Worm (Caenorhabditis elegans) whole organism, L2 larva: ENCODE results near the gene W04B5.6.

ENCODE experiments used
- C34F6.9 ChIP-seq: fragments of 150-350 bp; optimal IDR thresholded peaks from 2 replicates; lab custom pipeline; 2014; ENCODE audit warnings: missing biosample characterization, missing genetic modification characterization
- F13H6.1 ChIP-seq: sonication (generic microtip); optimal IDR thresholded peaks from 2 replicates; lab custom pipeline; 2016; ENCODE audit warnings: missing genetic modification characterization, missing compliant biosample characterization
- R02D3.7 ChIP-seq: fragments of 150-350 bp; optimal IDR thresholded peaks from 2 replicates; lab custom pipeline; 2014; ENCODE audit warnings: missing biosample characterization, missing genetic modification characterization
- ZK546.5 ChIP-seq: sonication (generic microtip); optimal IDR thresholded peaks from 2 replicates; lab custom pipeline; 2017; ENCODE audit warnings: missing biosample characterization, missing genetic modification characterization
- alr-1 ChIP-seq: fragments of 150-350 bp; optimal IDR thresholded peaks from 2 replicates; lab custom pipeline; 2014; ENCODE audit warnings: missing biosample characterization, missing genetic modification characterization
- aly-2 ChIP-seq: fragments of 150-350 bp; optimal IDR thresholded peaks from 2 replicates; lab custom pipeline; 2014; ENCODE audit warnings: missing biosample characterization, missing genetic modification characterization
- ama-1 ChIP-seq: fragments of 150-350 bp; optimal IDR thresholded peaks from 2 replicates; lab custom pipeline; 2018; ENCODE audit warnings: inconsistent platforms
- blmp-1 ChIP-seq: sonication (generic microtip); optimal IDR thresholded peaks from 2 replicates; lab custom pipeline; 2017; ENCODE audit warnings: missing genetic modification characterization, mild to moderate bottlenecking, missing compliant biosample characterization, antibody characterized with exemption, moderate library complexity; ENCODE audit not compliant: insufficient read depth
- ceh-16 ChIP-seq: fragments of 150-350 bp; optimal IDR thresholded peaks from 2 replicates; lab custom pipeline; 2014; ENCODE audit warnings: missing biosample characterization, missing genetic modification characterization
- crh-2 ChIP-seq: sonication (generic microtip); optimal IDR thresholded peaks from 2 replicates; lab custom pipeline; 2017; ENCODE audit warnings: missing biosample characterization, missing genetic modification characterization
- dmd-4 ChIP-seq: sonication (generic microtip); optimal IDR thresholded peaks from 2 replicates; lab custom pipeline; 2017; ENCODE audit warnings: missing biosample characterization, missing genetic modification characterization
- elt-1 ChIP-seq: fragments of 150-350 bp; optimal IDR thresholded peaks from 2 replicates; lab custom pipeline; 2014; ENCODE audit warnings: missing biosample characterization, missing genetic modification characterization
- elt-3 ChIP-seq: sonication (generic microtip); optimal IDR thresholded peaks from 2 replicates; lab custom pipeline; 2017; ENCODE audit warnings: missing biosample characterization, missing genetic modification characterization
- fos-1 ChIP-seq: fragments of 150-350 bp; optimal IDR thresholded peaks from 2 replicates; lab custom pipeline; 2014; ENCODE audit warnings: missing biosample characterization, missing genetic modification characterization
- gmeb-1 ChIP-seq: fragments of 150-350 bp; optimal IDR thresholded peaks from 2 replicates; lab custom pipeline; 2014; ENCODE audit warnings: missing biosample characterization, missing genetic modification characterization
- lin-13 ChIP-seq: fragments of 150-350 bp; optimal IDR thresholded peaks from 2 replicates; lab custom pipeline; 2014; ENCODE audit warnings: missing biosample characterization, missing genetic modification reagents, missing genetic modification characterization
- lin-39 ChIP-seq: fragments of 150-350 bp; optimal IDR thresholded peaks from 2 replicates; lab custom pipeline; 2014; ENCODE audit warnings: missing biosample characterization, missing genetic modification reagents, missing genetic modification characterization
- lsy-2 ChIP-seq, 2 experiments: fragments of 150-350 bp in 1 of 2; sonication (generic microtip) in 1 of 2; optimal IDR thresholded peaks; 2 replicates each; lab custom pipeline; 2014 to 2017; ENCODE audit warnings: missing biosample characterization in 2 of 2, missing genetic modification characterization in 2 of 2
- mab-5 ChIP-seq: fragments of 150-350 bp; optimal IDR thresholded peaks from 2 replicates; lab custom pipeline; 2014; ENCODE audit warnings: missing biosample characterization, missing genetic modification characterization
- mbf-1 ChIP-seq: sonication (generic microtip); optimal IDR thresholded peaks from 2 replicates; lab custom pipeline; 2017; ENCODE audit warnings: missing biosample characterization, missing genetic modification characterization
- mdl-1 ChIP-seq, 2 experiments: fragments of 150-350 bp in 1 of 2; sonication (generic microtip) in 1 of 2; optimal IDR thresholded peaks; 2 replicates each; lab custom pipeline; 2017; ENCODE audit warnings: missing biosample characterization in 2 of 2, missing genetic modification characterization in 2 of 2
- nhr-10 ChIP-seq: sonication (generic microtip); optimal IDR thresholded peaks from 2 replicates; lab custom pipeline; 2017; ENCODE audit warnings: missing biosample characterization, missing genetic modification characterization
- nhr-129 ChIP-seq: fragments of 150-350 bp; optimal IDR thresholded peaks from 2 replicates; lab custom pipeline; 2014; ENCODE audit warnings: missing biosample characterization, missing genetic modification characterization
- nhr-21 ChIP-seq: fragments of 150-350 bp; optimal IDR thresholded peaks from 2 replicates; lab custom pipeline; 2014; ENCODE audit warnings: missing biosample characterization, missing genetic modification characterization
- nhr-23 ChIP-seq: fragments of 150-350 bp; optimal IDR thresholded peaks from 2 replicates; lab custom pipeline; 2014; ENCODE audit warnings: missing biosample characterization, missing genetic modification reagents, missing genetic modification characterization
- nhr-237 ChIP-seq: fragments of 150-350 bp; optimal IDR thresholded peaks from 2 replicates; lab custom pipeline; 2014; ENCODE audit warnings: missing biosample characterization, missing genetic modification characterization
- nhr-25 ChIP-seq: fragments of 150-350 bp; sonication (generic microtip); optimal IDR thresholded peaks from 3 replicates; lab custom pipeline; 2014; ENCODE audit warnings: missing biosample characterization, missing genetic modification characterization
- nhr-6 ChIP-seq: fragments of 150-350 bp; optimal IDR thresholded peaks from 2 replicates; lab custom pipeline; 2014; ENCODE audit warnings: missing biosample characterization, missing genetic modification characterization
- nhr-77 ChIP-seq: fragments of 150-350 bp; optimal IDR thresholded peaks from 2 replicates; lab custom pipeline; 2014; ENCODE audit warnings: missing biosample characterization, missing genetic modification characterization
- peb-1 ChIP-seq: fragments of 150-350 bp; optimal IDR thresholded peaks from 2 replicates; lab custom pipeline; 2014; ENCODE audit warnings: missing biosample characterization, missing genetic modification characterization
- sem-4 ChIP-seq: fragments of 150-350 bp; optimal IDR thresholded peaks from 2 replicates; lab custom pipeline; 2014; ENCODE audit warnings: missing biosample characterization, missing genetic modification reagents, missing genetic modification characterization
- skn-1 ChIP-seq: sonication (generic microtip); optimal IDR thresholded peaks from 2 replicates; lab custom pipeline; 2017; ENCODE audit warnings: missing biosample characterization, missing genetic modification characterization
- sma-3 ChIP-seq: sonication (generic microtip); optimal IDR thresholded peaks from 2 replicates; lab custom pipeline; 2016; ENCODE audit warnings: missing genetic modification reagents, missing genetic modification characterization, missing compliant biosample characterization
- sma-9 ChIP-seq, 2 experiments: fragments of 150-350 bp in 1 of 2; sonication (generic microtip) in 1 of 2; optimal IDR thresholded peaks; 2 replicates each; lab custom pipeline; 2014 to 2016; ENCODE audit warnings: missing genetic modification characterization in 2 of 2, mild to moderate bottlenecking in 1 of 2, missing biosample characterization in 1 of 2, missing compliant biosample characterization in 1 of 2, missing genetic modification reagents in 1 of 2, moderate library complexity in 1 of 2
- snpc-4 ChIP-seq: fragments of 150-350 bp; optimal IDR thresholded peaks from 2 replicates; lab custom pipeline; 2014; ENCODE audit warnings: missing biosample characterization, missing genetic modification characterization
- unc-39 ChIP-seq: fragments of 150-350 bp; optimal IDR thresholded peaks from 2 replicates; lab custom pipeline; 2014; ENCODE audit warnings: missing biosample characterization, missing genetic modification characterization
- unc-55 ChIP-seq: fragments of 150-350 bp; sonication (generic microtip); optimal IDR thresholded peaks from 3 replicates; lab custom pipeline; 2014; ENCODE audit warnings: missing biosample characterization, missing genetic modification reagents, missing genetic modification characterization
- unc-62 ChIP-seq: fragments of 150-350 bp; optimal IDR thresholded peaks from 2 replicates; lab custom pipeline; 2014; ENCODE audit warnings: missing biosample characterization, missing genetic modification reagents, missing genetic modification characterization
- zag-1 ChIP-seq: fragments of 150-350 bp; optimal IDR thresholded peaks from 2 replicates; lab custom pipeline; 2014; ENCODE audit warnings: missing biosample characterization, missing genetic modification characterization
- ztf-1 ChIP-seq: fragments of 200-800 bp; sonication (Bioruptor generic); conservative IDR thresholded peaks from 2 replicates; pipeline ENCODE4 v1.3.6; 2022; ENCODE audit warnings: missing genetic modification characterization, missing compliant biosample characterization
- ztf-11 ChIP-seq: sonication (generic microtip); optimal IDR thresholded peaks from 2 replicates; lab custom pipeline; 2017; ENCODE audit warnings: missing biosample characterization, missing genetic modification characterization
- ztf-4 ChIP-seq: fragments of 150-350 bp; optimal IDR thresholded peaks from 2 replicates; lab custom pipeline; 2014; ENCODE audit warnings: missing biosample characterization, missing genetic modification characterization

W04B5.6 gene

ce11 chrIII:2418159-2418658 lies 17.1 kb downstream of the W04B5.6 start, which contains the start of the genes W04B5.5 and W04B5.3 (continued):
- TF ChIP-seq nhr-23 (tag; lab: Kevin White, UChicago), result no peak
- TF ChIP-seq unc-39 (tag; lab: Kevin White, UChicago), result no peak
- no peak for TF ChIP-seq lin-39 (tag; lab: Kevin White, UChicago)
- TF ChIP-seq ZK546.5 (tag; lab: Kevin White, UChicago), result no peak
- no peak for TF ChIP-seq skn-1 (tag; lab: Kevin White, UChicago)
- peak; percentile 96 for TF ChIP-seq gmeb-1 (tag; lab: Kevin White, UChicago)
- TF ChIP-seq nhr-6 (tag; lab: Kevin White, UChicago), result peak; percentile 1
- TF ChIP-seq snpc-4 (tag; lab: Kevin White, UChicago), result no peak
- no peak for TF ChIP-seq sma-9 (GFP tag; optimal IDR thresholded peaks at IDR 0.05; lab: Kevin White, UChicago)
- TF ChIP-seq sma-9 (tag; optimal IDR thresholded peaks at IDR 0.05; lab: Kevin White, UChicago), result no peak
- TF ChIP-seq ztf-11 (tag; lab: Kevin White, UChicago), result no peak
- no peak for TF ChIP-seq nhr-77 (tag; lab: Kevin White, UChicago)
- TF ChIP-seq ceh-16 (tag; lab: Kevin White, UChicago), result no peak
- TF ChIP-seq mbf-1 (tag; lab: Kevin White, UChicago), result no peak
- peak in 1 of 2 experiments; percentile 34 for TF ChIP-seq mdl-1 (tag; optimal IDR thresholded peaks at IDR 0.05; lab: Kevin White, UChicago)
- no peak for TF ChIP-seq mab-5 (tag; lab: Kevin White, UChicago)
- no peak for TF ChIP-seq blmp-1 (tag; lab: Kevin White, UChicago)
- peak; percentile 92 for TF ChIP-seq fos-1 (tag; lab: Kevin White, UChicago)
- no peak for TF ChIP-seq alr-1

DNA sequence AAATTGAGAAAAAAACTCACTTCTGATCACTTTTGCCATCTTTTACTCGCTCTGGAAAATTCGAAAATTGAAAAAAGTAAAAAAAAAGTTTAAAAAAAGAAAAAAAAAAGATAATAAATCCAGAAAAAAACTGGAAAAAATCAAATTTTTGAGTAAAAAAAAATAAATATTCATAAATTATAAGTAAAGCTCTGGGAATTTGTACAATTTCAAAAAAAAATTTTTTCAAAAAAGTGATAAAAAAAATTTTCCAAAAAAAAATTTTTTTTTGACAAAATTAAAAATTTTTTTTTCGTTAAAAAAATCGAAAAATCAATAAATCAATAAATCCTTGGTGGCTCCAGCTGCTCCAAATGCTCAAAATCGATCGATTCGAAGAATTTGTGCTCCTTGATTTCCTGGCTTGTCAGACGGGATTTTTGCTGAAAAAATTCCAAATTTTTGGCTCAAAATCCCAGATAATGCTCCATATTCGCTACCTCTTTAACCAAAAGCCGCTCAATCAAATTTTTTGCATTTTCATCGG lies 24.3 kb downstream of the W04B5.6 start, which contains the start of gene mrpl-30:
Gene mrpl-30, minus strand, starts transcription at position 51 of the 526 bp plus-strand sequence.
- TF ChIP-seq fos-1 (tag; lab: Kevin White, UChicago) (no peak), peb-1 (no peak), ztf-4 (tag; lab: Kevin White, UChicago) (no peak), nhr-6 (tag; lab: Kevin White, UChicago) (no peak), nhr-21 (tag; lab: Kevin White, UChicago) (no peak), sem-4 (tag; lab: Kevin White, UChicago) (no peak), sma-3 (no peak), zag-1 (tag; lab: Kevin White, UChicago) (no peak)

- TF ChIP-seq R02D3.7 (peak; percentile 98), nhr-77 (tag; lab: Kevin White, UChicago) (no peak), crh-2 (tag; lab: Kevin White, UChicago) (peak; percentile 59), blmp-1 (tag; lab: Kevin White, UChicago) (peak; percentile 57), sem-4 (tag; lab: Kevin White, UChicago) (peak; percentile 19), F13H6.1 (tag; lab: Kevin White, UChicago) (peak; percentile 35), lin-13 (GFP tag; lab: Kevin White, UChicago) (peak; percentile 73), peb-1 (no peak), nhr-10 (tag; lab: Kevin White, UChicago) (no peak), sma-9 (GFP tag; optimal IDR thresholded peaks at IDR 0.05; lab: Kevin White, UChicago) (no peak), sma-9 (tag; optimal IDR thresholded peaks at IDR 0.05; lab: Kevin White, UChicago) (no peak), nhr-237 (tag; lab: Kevin White, UChicago) (no peak), ceh-16 (tag; lab: Kevin White, UChicago) (peak; percentile 7), C34F6.9 (tag; lab: Kevin White, UChicago) (peak; percentile 63), lin-39 (tag; lab: Kevin White, UChicago) (no peak), ztf-4 (tag; lab: Kevin White, UChicago) (no peak), nhr-21 (tag; lab: Kevin White, UChicago) (no peak), ztf-11 (tag; lab: Kevin White, UChicago) (no peak), unc-62 (GFP tag; lab: Kevin White, UChicago) (no peak), ama-1 (no peak), nhr-129 (tag; lab: Kevin White, UChicago) (peak; percentile 14), gmeb-1 (tag; lab: Kevin White, UChicago) (peak; percentile 94), sma-3 (peak; percentile 41), aly-2 (tag; lab: Kevin White, UChicago) (no peak), nhr-25 (tag; lab: Kevin White, UChicago) (peak; percentile 10), elt-1 (tag; lab: Kevin White, UChicago) (no peak), ztf-1 (no peak), mab-5 (tag; lab: Kevin White, UChicago) (peak; percentile 10), lsy-2 (tag; optimal IDR thresholded peaks at IDR 0.05; lab: Kevin White, UChicago) (peak; percentile 48 to 86), dmd-4 (tag; lab: Kevin White, UChicago) (no peak), unc-55 (peak; percentile 82), fos-1 (tag; lab: Kevin White, UChicago) (no peak), elt-3 (tag; lab: Kevin White, UChicago) (no peak), skn-1 (tag; lab: Kevin White, UChicago) (no peak), nhr-6 (tag; lab: Kevin White, UChicago) (peak; percentile 10)
Measured at ce11 chrIII:2401126-2402123, 33.8 kb downstream of the W04B5.6 start, which contains the start of the genes cic-1 and strm-1. cic-1 (minus strand) TSS chrIII:2401221. strm-1 (plus strand) TSS chrIII:2402070.
